Fruit fly (Drosophila melanogaster): ENCODE data around the gene CG7653.
A peak's percentile ranks its signal among the peaks of the same experiment; 100 is the strongest.

CG7653 gene

dm6 chr2L:15909277-15909674, 29.3 kb upstream of the CG7653 start:
- TF ChIP-seq dl (GFP tag; optimal IDR thresholded peaks at IDR 0.05; ENCODE audit: insufficient read depth in 1 of 2, partially characterized antibody in 2 of 2) (no peak), tai (GFP tag; optimal IDR thresholded peaks at IDR 0.05) (no peak), h (GFP tag; optimal IDR thresholded peaks at IDR 0.05) (no peak), psq (GFP tag; optimal IDR thresholded peaks at IDR 0.05) (no peak), brk (GFP tag; optimal IDR thresholded peaks at IDR 0.05) (no peak), Hr78 (GFP tag; optimal IDR thresholded peaks at IDR 0.05) (no peak), Myc (optimal IDR thresholded peaks at IDR 0.05) (no peak), Dfd (GFP tag; optimal IDR thresholded peaks at IDR 0.05) (no peak), br (GFP tag; optimal IDR thresholded peaks at IDR 0.05) (no peak), Rel (GFP tag; optimal IDR thresholded peaks at IDR 0.05) (no peak), Rel (tag; optimal IDR thresholded peaks at IDR 0.05) (no peak), rgr (GFP tag; optimal IDR thresholded peaks at IDR 0.05) (no peak), Abd-B (GFP tag; optimal IDR thresholded peaks at IDR 0.05) (no peak), sage (GFP tag; optimal IDR thresholded peaks at IDR 0.05) (no peak), woc (GFP tag; optimal IDR thresholded peaks at IDR 0.05) (no peak), Jra (GFP tag; optimal IDR thresholded peaks at IDR 0.05) (no peak), sv (GFP tag; optimal IDR thresholded peaks at IDR 0.05) (no peak)

dm6 chr2L:15908496-15909276, 28.7 kb upstream of the CG7653 start:
- peak; percentile 60 for TF ChIP-seq CrebA (GFP tag; optimal IDR thresholded peaks at IDR 0.05; ENCODE audit: borderline replicate concordance)
- no peak for TF ChIP-seq dsf (GFP tag; optimal IDR thresholded peaks at IDR 0.05; ENCODE audit: borderline replicate concordance)
- TF ChIP-seq tai (GFP tag; optimal IDR thresholded peaks at IDR 0.05), result peak; percentile 43
- TF ChIP-seq sv (GFP tag; optimal IDR thresholded peaks at IDR 0.05), result no peak
- no peak for TF ChIP-seq Myc (optimal IDR thresholded peaks at IDR 0.05)
- TF ChIP-seq brk (GFP tag; optimal IDR thresholded peaks at IDR 0.05), result no peak
- no peak for TF ChIP-seq Hr78 (GFP tag; optimal IDR thresholded peaks at IDR 0.05)
- peak; percentile 52 for TF ChIP-seq br (GFP tag; optimal IDR thresholded peaks at IDR 0.05)
- TF ChIP-seq Hr83 (GFP tag; optimal IDR thresholded peaks at IDR 0.05; ENCODE audit: poor library complexity, severe bottlenecking), result no peak
- no peak for TF ChIP-seq psq (GFP tag; optimal IDR thresholded peaks at IDR 0.05)
- TF ChIP-seq Jra (GFP tag; optimal IDR thresholded peaks at IDR 0.05), result no peak
- peak; percentile 4 for TF ChIP-seq Sp1 (GFP tag; optimal IDR thresholded peaks at IDR 0.05)
- TF ChIP-seq HLH106 (tag; optimal IDR thresholded peaks at IDR 0.05), result no peak
- TF ChIP-seq ey (GFP tag; optimal IDR thresholded peaks at IDR 0.05), result no peak
- no peak for TF ChIP-seq jim (GFP tag; optimal IDR thresholded peaks at IDR 0.05)
- no peak for TF ChIP-seq N (GFP tag; optimal IDR thresholded peaks at IDR 0.05)
- TF ChIP-seq Rel (GFP tag; optimal IDR thresholded peaks at IDR 0.05), result peak; percentile 17
- TF ChIP-seq Rel (tag; optimal IDR thresholded peaks at IDR 0.05), result peak; percentile 99
- TF ChIP-seq foxo (GFP tag; optimal IDR thresholded peaks at IDR 0.05), result no peak
- peak in 1 of 2 experiments; percentile 41 for TF ChIP-seq dl (GFP tag; optimal IDR thresholded peaks at IDR 0.05; ENCODE audit: insufficient read depth in 1 of 2, partially characterized antibody in 2 of 2)
- peak; percentile 35 for TF ChIP-seq h (GFP tag; optimal IDR thresholded peaks at IDR 0.05)
- no peak for TF ChIP-seq CG9705 (GFP tag; optimal IDR thresholded peaks at IDR 0.05)
- TF ChIP-seq lola (GFP tag; optimal IDR thresholded peaks at IDR 0.05), result no peak
- no peak for TF ChIP-seq Vsx2 (GFP tag; optimal IDR thresholded peaks at IDR 0.05; ENCODE audit: partially characterized antibody)
- no peak for TF ChIP-seq pan (optimal IDR thresholded peaks at IDR 0.05)
- TF ChIP-seq sage (GFP tag; optimal IDR thresholded peaks at IDR 0.05), result peak; percentile 16
- TF ChIP-seq Abd-B (GFP tag; optimal IDR thresholded peaks at IDR 0.05), result no peak
- no peak for TF ChIP-seq GATAd (GFP tag; optimal IDR thresholded peaks at IDR 0.05)
- no peak for TF ChIP-seq Dfd (GFP tag; optimal IDR thresholded peaks at IDR 0.05)
- no peak for TF ChIP-seq CG32264 (GFP tag; optimal IDR thresholded peaks at IDR 0.05)
- TF ChIP-seq OdsH (GFP tag; optimal IDR thresholded peaks at IDR 0.05), result no peak
- TF ChIP-seq dmrt93B (GFP tag; optimal IDR thresholded peaks at IDR 0.05), result no peak
- TF ChIP-seq Dif (GFP tag; optimal IDR thresholded peaks at IDR 0.05; ENCODE audit: partially characterized antibody), result peak; percentile 1
- no peak for TF ChIP-seq usp (GFP tag; optimal IDR thresholded peaks at IDR 0.05)
- no peak for TF ChIP-seq fru (GFP tag; optimal IDR thresholded peaks at IDR 0.05)
- TF ChIP-seq woc (GFP tag; optimal IDR thresholded peaks at IDR 0.05), result no peak
- no peak for TF ChIP-seq Mio (GFP tag; optimal IDR thresholded peaks at IDR 0.05)
- no peak for TF ChIP-seq Hnf4 (GFP tag; optimal IDR thresholded peaks at IDR 0.05)
- TF ChIP-seq rgr (GFP tag; optimal IDR thresholded peaks at IDR 0.05), result no peak

Data from whole organism, wandering third instar larva.